Fruit fly (Drosophila melanogaster) whole organism, embryonic: ENCODE results near the gene CG10005.

ENCODE experiments used
- ATbp ChIP-seq: fragments of 200-800 bp; sonication (Bioruptor generic); optimal IDR thresholded peaks from 2 replicates; lab custom pipeline; 2017; ENCODE audit warnings: missing biosample characterization, mild to moderate bottlenecking, missing genetic modification characterization, missing genetic modification reagents
- CG10959 ChIP-seq: fragments of 200-800 bp; sonication (Bioruptor generic); IDR thresholded peaks from 2 replicates; pipeline ENCODE4 v1.3.6; 2022; ENCODE audit warnings: missing biosample characterization, missing genetic modification characterization
- CG12104 ChIP-seq: fragments of 200-800 bp; sonication (Bioruptor generic); optimal IDR thresholded peaks from 3 replicates; lab custom pipeline; 2016; ENCODE audit warnings: missing biosample characterization, missing genetic modification characterization
- CG12769 ChIP-seq: fragments of 200-800 bp; sonication (Bioruptor generic); optimal IDR thresholded peaks from 2 replicates; lab custom pipeline; 2019; ENCODE audit warnings: missing biosample characterization, mild to moderate bottlenecking, missing genetic modification characterization, moderate library complexity
- CG13296 ChIP-seq: fragments of 200-800 bp; sonication (Bioruptor generic); optimal IDR thresholded peaks from 3 replicates; lab custom pipeline; 2018; ENCODE audit warnings: missing biosample characterization, mild to moderate bottlenecking, missing genetic modification characterization
- CG13424 ChIP-seq: fragments of 200-800 bp; sonication (Bioruptor generic); optimal IDR thresholded peaks from 2 replicates; lab custom pipeline; 2019; ENCODE audit warnings: missing biosample characterization, mild to moderate bottlenecking, missing genetic modification characterization, moderate library complexity
- CG13775 ChIP-seq: fragments of 200-800 bp; sonication (Bioruptor generic); optimal IDR thresholded peaks from 3 replicates; lab custom pipeline; 2017; ENCODE audit warnings: missing biosample characterization, mild to moderate bottlenecking, missing genetic modification characterization
- CG15011 ChIP-seq: fragments of 200-800 bp; sonication (Bioruptor generic); optimal IDR thresholded peaks from 3 replicates; lab custom pipeline; 2018; ENCODE audit warnings: missing biosample characterization, mild to moderate bottlenecking, missing genetic modification characterization
- CG15269 ChIP-seq: fragments of 200-800 bp; sonication (Bioruptor generic); optimal IDR thresholded peaks from 2 replicates; lab custom pipeline; 2018; ENCODE audit warnings: missing biosample characterization, mild to moderate bottlenecking, missing genetic modification characterization, moderate library complexity
- CG15601 ChIP-seq: fragments of 200-800 bp; sonication (Bioruptor generic); optimal IDR thresholded peaks from 3 replicates; lab custom pipeline; 2019; ENCODE audit warnings: missing biosample characterization, mild to moderate bottlenecking, missing genetic modification characterization, moderate library complexity
- CG1603 ChIP-seq: fragments of 200-800 bp; sonication (Bioruptor generic); optimal IDR thresholded peaks from 2 replicates; lab custom pipeline; 2019; ENCODE audit warnings: missing biosample characterization, mild to moderate bottlenecking, missing genetic modification characterization, moderate library complexity
- CG17186 ChIP-seq: fragments of 200-800 bp; sonication (Bioruptor generic); optimal IDR thresholded peaks from 3 replicates; lab custom pipeline; 2017; ENCODE audit warnings: missing biosample characterization, missing genetic modification reagents, missing genetic modification characterization
- CG2116 ChIP-seq: fragments of 200-800 bp; sonication (Bioruptor generic); optimal IDR thresholded peaks from 3 replicates; lab custom pipeline; 2018; ENCODE audit warnings: missing biosample characterization, mild to moderate bottlenecking, missing genetic modification characterization
- CG34376 ChIP-seq: fragments of 200-800 bp; sonication (Bioruptor generic); optimal IDR thresholded peaks from 2 replicates; lab custom pipeline; 2018; ENCODE audit warnings: missing biosample characterization, mild to moderate bottlenecking, missing genetic modification characterization
- CG8089 ChIP-seq: fragments of 200-800 bp; sonication (Bioruptor generic); optimal IDR thresholded peaks from 3 replicates; lab custom pipeline; 2016; ENCODE audit warnings: missing biosample characterization, missing genetic modification characterization
- Dref ChIP-seq: fragments of 200-800 bp; sonication (Bioruptor generic); IDR thresholded peaks from 2 replicates; pipeline ENCODE4 v1.3.6; 2022; ENCODE audit warnings: missing biosample characterization, missing genetic modification characterization
- E2f1 ChIP-seq: fragments of 200-800 bp; sonication (Bioruptor generic); IDR thresholded peaks from 2 replicates; pipeline ENCODE4 v1.3.6; 2022; ENCODE audit warnings: missing biosample characterization, missing genetic modification characterization
- H2.0 ChIP-seq: fragments of 200-800 bp; sonication (Bioruptor generic); IDR thresholded peaks from 2 replicates; pipeline ENCODE4 v1.3.6; 2022; ENCODE audit warnings: missing biosample characterization, missing genetic modification characterization
- Hey ChIP-seq: fragments of 200-800 bp; sonication (Bioruptor generic); optimal IDR thresholded peaks from 3 replicates; lab custom pipeline; 2018; ENCODE audit warnings: missing biosample characterization, mild to moderate bottlenecking, missing genetic modification characterization
- Lhr ChIP-seq: fragments of 200-800 bp; sonication (Bioruptor generic); optimal IDR thresholded peaks from 3 replicates; lab custom pipeline; 2017; ENCODE audit warnings: mild to moderate bottlenecking, missing biosample characterization, missing genetic modification reagents, missing genetic modification characterization
- Mad ChIP-seq: fragments of 200-800 bp; sonication (Bioruptor generic); optimal IDR thresholded peaks from 2 replicates; lab custom pipeline; 2016; ENCODE audit warnings: missing biosample characterization, missing genetic modification characterization
- Mrtf ChIP-seq: fragments of 200-800 bp; sonication (Bioruptor generic); IDR thresholded peaks from 3 replicates; pipeline ENCODE4 v1.3.6; 2022; ENCODE audit warnings: missing biosample characterization, missing genetic modification characterization
- PHDP ChIP-seq: fragments of 200-800 bp; sonication (Bioruptor generic); optimal IDR thresholded peaks from 3 replicates; lab custom pipeline; 2018; ENCODE audit warnings: missing biosample characterization, mild to moderate bottlenecking, missing genetic modification characterization, moderate library complexity
- Pdp1 ChIP-seq, 2 experiments: fragments of 200-800 bp; sonication (Bioruptor generic); optimal IDR thresholded peaks; 3 replicates each; lab custom pipeline; 2016; ENCODE audit warnings: missing biosample characterization in 2 of 2, missing genetic modification characterization in 2 of 2, mild to moderate bottlenecking in 1 of 2, moderate library complexity in 1 of 2
- Ptx1 ChIP-seq: fragments of 200-800 bp; sonication (Bioruptor generic); IDR thresholded peaks from 2 replicates; pipeline ENCODE4 v1.3.6; 2022; ENCODE audit warnings: missing biosample characterization, missing genetic modification characterization
- Rfx ChIP-seq: fragments of 200-800 bp; sonication (Bioruptor generic); IDR thresholded peaks from 2 replicates; pipeline ENCODE4 v1.3.6; 2022; ENCODE audit warnings: missing biosample characterization, missing genetic modification characterization
- Sry-β ChIP-seq: fragments of 200-800 bp; sonication (Bioruptor generic); optimal IDR thresholded peaks from 2 replicates; lab custom pipeline; 2018; ENCODE audit warnings: missing biosample characterization, mild to moderate bottlenecking, missing genetic modification characterization, moderate library complexity
- Xbp1 ChIP-seq: fragments of 200-800 bp; sonication (Bioruptor generic); optimal IDR thresholded peaks from 3 replicates; lab custom pipeline; 2016; ENCODE audit warnings: missing biosample characterization, mild to moderate bottlenecking, missing genetic modification characterization
- al ChIP-seq: fragments of 200-800 bp; sonication (Bioruptor generic); IDR thresholded peaks from 2 replicates; pipeline ENCODE4 v1.3.6; 2022; ENCODE audit warnings: missing biosample characterization, missing genetic modification characterization
- cato ChIP-seq: fragments of 200-800 bp; sonication (Bioruptor generic); optimal IDR thresholded peaks from 2 replicates; lab custom pipeline; 2016; ENCODE audit warnings: missing biosample characterization, missing genetic modification characterization, borderline replicate concordance
- exex ChIP-seq: fragments of 200-800 bp; sonication (Bioruptor generic); optimal IDR thresholded peaks from 4 replicates; lab custom pipeline; 2018; ENCODE audit warnings: missing biosample characterization, mild to moderate bottlenecking, missing genetic modification characterization, moderate library complexity
- grn ChIP-seq: fragments of 200-800 bp; sonication (Bioruptor generic); optimal IDR thresholded peaks from 3 replicates; lab custom pipeline; 2017; ENCODE audit warnings: missing biosample characterization, missing genetic modification characterization
- ham ChIP-seq: fragments of 200-800 bp; sonication (Bioruptor generic); IDR thresholded peaks from 2 replicates; pipeline ENCODE4 v1.3.6; 2022; ENCODE audit warnings: missing biosample characterization, missing genetic modification characterization
- hkb ChIP-seq, 2 experiments: fragments of 200-800 bp in 1 of 2; fragments of >200 bp in 1 of 2; sonication (Bioruptor generic) in 1 of 2; IDR thresholded peaks in 1 of 2; optimal IDR thresholded peaks in 1 of 2; 2 replicates each; pipeline versions ENCODE4 v1.3.6 to Lab custom; 2017 to 2022; ENCODE audit warnings: missing biosample characterization in 1 of 2, missing genetic modification characterization in 1 of 2
- ind ChIP-seq: fragments of 200-800 bp; sonication (Bioruptor generic); optimal IDR thresholded peaks from 3 replicates; lab custom pipeline; 2016; ENCODE audit warnings: missing biosample characterization, missing genetic modification characterization
- jumu ChIP-seq: fragments of 200-800 bp; sonication (Bioruptor generic); optimal IDR thresholded peaks from 3 replicates; lab custom pipeline; 2016; ENCODE audit warnings: missing biosample characterization, missing genetic modification characterization
- kni ChIP-seq: fragments of 200-800 bp; sonication (Bioruptor generic); optimal IDR thresholded peaks from 3 replicates; lab custom pipeline; 2017; ENCODE audit warnings: mild to moderate bottlenecking, missing biosample characterization, missing genetic modification reagents, missing genetic modification characterization
- lab ChIP-seq: fragments of 200-800 bp; sonication (Bioruptor generic); optimal IDR thresholded peaks from 3 replicates; lab custom pipeline; 2017; ENCODE audit warnings: missing biosample characterization, missing genetic modification characterization, mild to moderate bottlenecking, moderate library complexity, missing genetic modification reagents
- nom ChIP-seq: fragments of 200-800 bp; sonication (Bioruptor generic); optimal IDR thresholded peaks from 2 replicates; lab custom pipeline; 2017; ENCODE audit warnings: missing biosample characterization, missing genetic modification characterization, mild to moderate bottlenecking, moderate library complexity, missing genetic modification reagents
- repo ChIP-seq: fragments of 200-800 bp; sonication (Bioruptor generic); optimal IDR thresholded peaks from 2 replicates; lab custom pipeline; 2016; ENCODE audit warnings: missing biosample characterization, missing genetic modification characterization
- rib ChIP-seq: fragments of 200-800 bp; sonication (Bioruptor generic); IDR thresholded peaks from 2 replicates; pipeline ENCODE4 v1.3.6; 2022; ENCODE audit warnings: missing biosample characterization, missing genetic modification characterization
- sc ChIP-seq, 3 experiments: fragments of >200 bp in 2 of 3; fragments of 200-800 bp in 1 of 3; sonication (Bioruptor generic) in 1 of 3; optimal IDR thresholded peaks; 2 replicates in 2 of 3; 3 replicates in 1 of 3; lab custom pipeline; 2017; ENCODE audit warnings: mild to moderate bottlenecking in 1 of 3, missing biosample characterization in 1 of 3, missing genetic modification characterization in 1 of 3, missing genetic modification reagents in 1 of 3
- sd ChIP-seq: fragments of 200-800 bp; sonication (Bioruptor generic); optimal IDR thresholded peaks from 3 replicates; lab custom pipeline; 2018; ENCODE audit warnings: missing biosample characterization, mild to moderate bottlenecking, missing genetic modification characterization, moderate library complexity
- stwl ChIP-seq: fragments of 200-800 bp; sonication (Bioruptor generic); optimal IDR thresholded peaks from 3 replicates; lab custom pipeline; 2018; ENCODE audit warnings: missing biosample characterization, mild to moderate bottlenecking, missing genetic modification characterization, moderate library complexity
- sug ChIP-seq: fragments of 200-800 bp; optimal IDR thresholded peaks from 2 replicates; lab custom pipeline; 2019; ENCODE audit warnings: missing biosample characterization, mild to moderate bottlenecking, missing genetic modification characterization, moderate library complexity
- wor ChIP-seq: fragments of 200-800 bp; sonication (Bioruptor generic); IDR thresholded peaks from 2 replicates; pipeline ENCODE4 v1.3.6; 2022; ENCODE audit warnings: missing biosample characterization, missing genetic modification characterization
- zen2 ChIP-seq: fragments of 200-800 bp; sonication (Bioruptor generic); IDR thresholded peaks from 3 replicates; pipeline ENCODE4 v1.3.6; 2022; ENCODE audit warnings: missing biosample characterization, missing genetic modification characterization; ENCODE audit not compliant: partially characterized antibody

CG10005 gene

DNA sequence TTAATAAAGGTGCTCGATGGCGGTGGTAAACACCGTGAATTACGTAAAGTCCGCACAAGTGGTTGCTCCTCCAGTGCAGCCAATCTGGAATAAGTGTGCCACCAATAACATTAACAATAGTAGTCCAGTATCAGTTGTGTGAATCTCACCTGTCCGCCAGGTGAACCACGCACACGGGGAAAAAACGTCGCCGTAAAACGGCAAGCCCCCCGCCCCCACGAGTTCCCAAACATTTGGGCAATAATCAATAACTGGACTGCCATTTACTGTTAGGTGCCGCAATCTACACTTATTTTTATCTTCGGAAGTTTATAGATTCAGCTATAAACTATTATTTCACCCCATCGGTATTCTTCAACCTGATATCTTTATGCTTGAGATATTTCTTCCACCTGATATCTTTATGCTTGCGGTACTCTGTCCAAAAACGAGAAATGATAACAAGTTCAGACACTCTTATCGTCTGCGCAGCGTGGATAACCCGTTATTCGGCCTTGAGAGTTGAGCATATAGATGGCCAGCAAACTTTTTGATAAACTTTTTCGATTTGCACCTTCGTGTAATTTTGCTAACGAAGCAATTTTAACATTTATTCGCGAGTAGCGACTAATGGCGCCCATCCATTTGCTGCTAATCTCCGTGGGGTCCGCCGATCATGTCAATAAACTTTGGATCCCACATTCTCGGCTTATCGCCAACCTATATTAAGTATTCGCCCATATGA is 8.8 kb downstream of the CG10005 start (continued):
- peak; percentile 93 for TF ChIP-seq sd (tag; lab: Kevin White, UChicago)
- peak; percentile 66 for TF ChIP-seq grn (GFP tag; lab: Kevin White, UChicago)
- TF ChIP-seq lab: peak; percentile 60
- no peak for TF ChIP-seq Ptx1
- TF ChIP-seq CG34376 (GFP tag; lab: Kevin White, UChicago): peak; percentile 88
- TF ChIP-seq PHDP: peak; percentile 24
- TF ChIP-seq repo: no peak
- peak; percentile 75 for TF ChIP-seq exex (tag; lab: Kevin White, UChicago)
- peak; percentile 14 for TF ChIP-seq CG13296 (GFP tag; lab: Kevin White, UChicago)
- TF ChIP-seq nom (GFP tag; lab: Kevin White, UChicago): peak; percentile 6
- no peak for TF ChIP-seq CG8089 (GFP tag; lab: Kevin White, UChicago)
- peak; percentile 28 for TF ChIP-seq CG12769
- no peak for TF ChIP-seq E2f1 (GFP tag; lab: Robert Waterston, UW)
- TF ChIP-seq sug (tag; lab: Kevin White, UChicago): peak; percentile 97
- peak; percentile 1 for TF ChIP-seq kni
- no peak for TF ChIP-seq CG15011
- no peak for TF ChIP-seq Sry-β (GFP tag; lab: Kevin White, UChicago)
- peak in 1 of 2 experiments; percentile 63 for TF ChIP-seq Pdp1 (GFP tag; optimal IDR thresholded peaks at IDR 0.05; lab: Kevin White, UChicago)
- TF ChIP-seq CG12104 (GFP tag; lab: Kevin White, UChicago): no peak
- TF ChIP-seq Hey (tag; lab: Kevin White, UChicago): peak; percentile 60
- no peak for TF ChIP-seq CG13775 (GFP tag; lab: Kevin White, UChicago)
- no peak for TF ChIP-seq sc (optimal IDR thresholded peaks at IDR 0.05; lab: Kevin White, UChicago)
- no peak for TF ChIP-seq sc (GFP tag; optimal IDR thresholded peaks at IDR 0.05; lab: Kevin White, UChicago)
- no peak for TF ChIP-seq jumu (GFP tag; lab: Kevin White, UChicago)
- TF ChIP-seq Rfx (GFP tag; lab: Robert Waterston, UW): peak; percentile 22; the same call in 1 of the 2 replicates

DNA sequence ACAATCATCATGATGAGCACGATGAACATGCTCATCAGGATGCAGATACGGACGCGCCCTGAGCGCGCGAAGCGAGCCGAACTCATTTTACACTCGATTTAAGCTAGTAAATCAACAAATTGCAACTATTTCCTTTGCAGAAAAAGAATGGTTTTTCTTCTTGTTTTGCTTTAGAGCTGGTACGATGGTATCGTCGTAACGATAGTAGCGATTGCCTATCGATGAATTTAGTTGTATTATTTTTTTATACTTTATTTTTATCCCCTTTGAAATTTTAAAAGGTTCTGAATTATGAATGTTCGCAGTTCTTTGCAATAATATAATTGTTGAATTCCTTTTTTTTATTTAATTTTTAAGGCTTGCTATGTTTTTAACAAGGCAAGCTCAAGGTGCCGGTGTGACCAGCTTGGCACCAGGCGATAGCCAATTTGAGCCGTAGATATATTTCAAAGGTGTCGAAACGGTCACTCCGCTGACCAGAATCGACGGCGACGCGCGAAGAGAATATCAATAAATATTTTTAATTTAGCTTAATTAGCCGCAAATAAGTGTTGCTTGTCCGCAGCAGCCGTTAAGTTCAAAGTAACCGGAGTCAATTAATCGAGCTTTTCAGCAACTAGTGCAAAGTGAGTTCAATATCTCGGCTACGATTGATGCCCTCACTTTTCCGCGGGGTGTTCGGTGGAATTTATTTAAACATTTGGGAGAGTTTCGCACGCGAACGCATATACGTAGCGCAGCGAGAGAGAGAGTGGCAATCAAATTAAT is 9.6 kb downstream of the CG10005 start, which contains the start of the genes CG12213 and GC1:
CG12213 (minus strand) TSS at position 430 of the 768 bp plus-strand sequence.
GC1 (plus strand) TSS at position 447 of the 768 bp plus-strand sequence.
- TF ChIP-seq Xbp1 (GFP tag; lab: Kevin White, UChicago) (peak; percentile 36), CG10959 (GFP tag; lab: Robert Waterston, UW) (no peak), Mrtf (GFP tag; lab: Robert Waterston, UW) (no peak), cato (no peak), CG17186 (GFP tag; lab: Kevin White, UChicago) (peak; percentile 18), Mad (GFP tag; lab: Kevin White, UChicago) (peak; percentile 20), rib (GFP tag; lab: Robert Waterston, UW) (no peak), Dref (GFP tag; lab: Robert Waterston, UW) (peak; percentile 76), H2.0 (GFP tag; lab: Robert Waterston, UW) (no peak), al (GFP tag; lab: Robert Waterston, UW) (0 out of 2 replicates have a peak, but pooled peaks have one; percentile 17), CG13424 (tag; lab: Kevin White, UChicago) (peak; percentile 4), CG15269 (tag; lab: Kevin White, UChicago) (no peak), stwl (tag; lab: Kevin White, UChicago) (peak; percentile 79), ind (GFP tag; lab: Kevin White, UChicago) (no peak), ATbp (GFP tag; lab: Kevin White, UChicago) (no peak), zen2 (GFP tag; lab: Robert Waterston, UW) (peak; percentile 95), CG15601 (tag; lab: Kevin White, UChicago) (peak; percentile 53), Lhr (GFP tag; lab: Kevin White, UChicago) (peak; percentile 80), hkb (optimal IDR thresholded peaks at IDR 0.05; lab: Kevin White, UChicago) (no peak), hkb (GFP tag; IDR thresholded peaks at IDR 0.05; lab: Robert Waterston, UW) (no peak), ham (GFP tag; lab: Robert Waterston, UW) (no peak), CG1603 (tag; lab: Kevin White, UChicago) (peak; percentile 17), CG2116 (GFP tag; lab: Kevin White, UChicago) (peak; percentile 83), wor (GFP tag; lab: Robert Waterston, UW) (no peak)
